Worm (Caenorhabditis elegans) whole organism, L4/young adult: ENCODE results near the gene nhr-157.

Source experiments
- W03F9.2 ChIP-seq: fragments of 150-350 bp; optimal IDR thresholded peaks from 2 replicates; lab custom pipeline; 2014; ENCODE audit warnings: missing biosample characterization, missing genetic modification characterization
- him-1 ChIP-seq: sonication (generic microtip); optimal IDR thresholded peaks from 2 replicates; lab custom pipeline; 2016; ENCODE audit warnings: missing genotype, missing genetic modification reagents, missing genetic modification characterization, missing compliant biosample characterization

DNA sequence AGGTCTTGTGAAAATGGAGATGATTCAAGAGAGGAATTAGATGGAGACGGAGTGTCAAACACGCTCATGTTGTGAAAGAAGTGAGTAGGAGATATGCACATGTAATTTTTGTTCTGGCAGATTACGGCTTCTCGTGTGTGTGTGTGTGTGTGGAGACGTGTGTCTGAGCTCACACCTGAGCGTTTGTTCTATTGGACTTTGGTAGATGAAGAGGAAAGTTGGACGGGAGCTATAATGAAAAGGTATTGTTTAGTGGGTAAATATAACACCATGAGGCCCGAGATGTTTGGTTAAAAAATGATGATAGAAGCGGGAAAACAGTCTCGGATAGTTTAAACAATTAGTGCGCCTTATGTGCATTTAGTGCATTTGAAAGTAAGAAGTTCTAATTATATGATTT, at the start of gene nhr-157:
- TF ChIP-seq W03F9.2 (tag; lab: Kevin White, UChicago) (no peak), him-1 (tag; lab: Kevin White, UChicago) (no peak)
